Worm (Caenorhabditis elegans) whole organism, late embryonic: ENCODE data around the gene srxa-14.

Experiments
- lin-11 ChIP-seq: fragments of 200-800 bp; sonication (Bioruptor generic); optimal IDR thresholded peaks from 2 replicates; lab custom pipeline; 2018; ENCODE audit warnings: mild to moderate bottlenecking, missing genetic modification characterization, missing compliant biosample characterization
- nfya-1 ChIP-seq: sonication (generic microtip); optimal IDR thresholded peaks from 2 replicates; lab custom pipeline; 2017; ENCODE audit warnings: missing genetic modification characterization, mild to moderate bottlenecking, missing compliant biosample characterization, antibody characterized with exemption, moderate library complexity

DNA sequence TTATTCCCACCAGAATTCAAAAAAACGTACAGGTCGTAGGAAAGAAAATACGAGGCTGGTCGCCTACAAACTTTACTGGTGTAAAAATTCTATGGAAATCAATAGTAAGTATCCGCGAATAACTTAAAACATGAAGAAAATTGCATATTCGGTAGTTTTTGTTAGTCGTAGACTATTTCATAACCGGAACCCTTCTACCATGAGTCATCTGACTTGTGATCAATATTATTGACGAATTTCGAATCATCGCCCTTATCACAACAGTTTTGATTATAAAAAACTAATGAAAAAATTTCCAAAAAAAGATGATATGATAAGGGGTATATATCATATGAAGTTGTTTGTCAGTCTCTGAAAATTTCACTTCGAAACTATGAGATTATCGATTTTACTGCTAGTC lies 20.6 kb downstream of the srxa-14 start, which contains the start of gene W01F3.2:
- TF ChIP-seq lin-11 (no peak), nfya-1 (tag; lab: Kevin White, UChicago) (no peak)
